Fruit fly (Drosophila melanogaster) whole organism, embryonic: Measurements from ENCODE around the gene Cow.
A peak's percentile ranks its signal among the peaks of the same experiment; 100 is the strongest.

Experiments
- Ada2b ChIP-seq: fragments of 200-800 bp; sonication (Bioruptor generic); IDR thresholded peaks from 2 replicates; pipeline ENCODE4 v1.3.6; 2022; ENCODE audit warnings: missing biosample characterization, missing genetic modification characterization
- Antp ChIP-seq: fragments of 200-800 bp; sonication (Bioruptor generic); optimal IDR thresholded peaks from 3 replicates; lab custom pipeline; 2016; ENCODE audit warnings: missing biosample characterization, missing genetic modification characterization
- Asciz ChIP-seq: fragments of 200-800 bp; sonication (Bioruptor generic); optimal IDR thresholded peaks from 2 replicates; lab custom pipeline; 2017; ENCODE audit warnings: missing biosample characterization, mild to moderate bottlenecking, missing genetic modification characterization, missing genetic modification reagents
- CG10147 ChIP-seq: fragments of 200-800 bp; sonication (Bioruptor generic); optimal IDR thresholded peaks from 2 replicates; lab custom pipeline; 2019; ENCODE audit warnings: missing biosample characterization, mild to moderate bottlenecking, missing genetic modification characterization, moderate library complexity
- CG1024 ChIP-seq: fragments of 200-800 bp; sonication (Bioruptor generic); IDR thresholded peaks from 2 replicates; pipeline ENCODE4 v1.3.6; 2022; ENCODE audit warnings: missing biosample characterization, missing genetic modification characterization
- CG10565 ChIP-seq: fragments of 200-800 bp; sonication (Bioruptor generic); optimal IDR thresholded peaks from 3 replicates; lab custom pipeline; 2016; ENCODE audit warnings: missing biosample characterization, mild to moderate bottlenecking, missing genetic modification characterization
- CG11560 ChIP-seq: fragments of 200-800 bp; sonication (Bioruptor generic); IDR thresholded peaks from 3 replicates; pipeline ENCODE4 v1.3.6; 2022; ENCODE audit warnings: missing biosample characterization, missing genetic modification characterization
- CG12071 ChIP-seq: fragments of 200-800 bp; sonication (Bioruptor generic); optimal IDR thresholded peaks from 3 replicates; lab custom pipeline; 2018; ENCODE audit warnings: missing biosample characterization, mild to moderate bottlenecking, missing genetic modification characterization
- CG12104 ChIP-seq: fragments of 200-800 bp; sonication (Bioruptor generic); optimal IDR thresholded peaks from 3 replicates; lab custom pipeline; 2016; ENCODE audit warnings: missing biosample characterization, missing genetic modification characterization
- CG12236 ChIP-seq: fragments of 200-800 bp; sonication (Bioruptor generic); optimal IDR thresholded peaks from 2 replicates; lab custom pipeline; 2016; ENCODE audit warnings: missing biosample characterization, missing genetic modification characterization
- CG1233 ChIP-seq: fragments of 200-800 bp; sonication (Bioruptor generic); optimal IDR thresholded peaks from 4 replicates; lab custom pipeline; 2018; ENCODE audit warnings: missing biosample characterization, mild to moderate bottlenecking, missing genetic modification characterization
- CG15479 ChIP-seq: fragments of 200-800 bp; sonication (Bioruptor generic); optimal IDR thresholded peaks from 3 replicates; lab custom pipeline; 2019; ENCODE audit warnings: missing biosample characterization, mild to moderate bottlenecking, missing genetic modification characterization, moderate library complexity
- CG1647 ChIP-seq: fragments of 200-800 bp; sonication (Bioruptor generic); optimal IDR thresholded peaks from 3 replicates; lab custom pipeline; 2016; ENCODE audit warnings: missing biosample characterization, missing genetic modification characterization
- CG34422 ChIP-seq: fragments of 200-800 bp; sonication (Bioruptor generic); IDR thresholded peaks from 3 replicates; pipeline ENCODE4 v1.3.6; 2022; ENCODE audit warnings: missing biosample characterization, missing genetic modification characterization
- CG7271 ChIP-seq: fragments of 200-800 bp; sonication (Bioruptor generic); optimal IDR thresholded peaks from 2 replicates; lab custom pipeline; 2018; ENCODE audit warnings: missing biosample characterization, mild to moderate bottlenecking, missing genetic modification characterization, moderate library complexity
- CG7357 ChIP-seq: fragments of 200-800 bp; sonication (Bioruptor generic); IDR thresholded peaks from 3 replicates; pipeline ENCODE4 v1.3.6; 2022; ENCODE audit warnings: missing biosample characterization, missing genetic modification characterization
- CG8478 ChIP-seq: fragments of >200 bp; optimal IDR thresholded peaks from 2 replicates; lab custom pipeline; 2018
- CG8765 ChIP-seq: fragments of 200-800 bp; sonication (Bioruptor generic); IDR thresholded peaks from 2 replicates; pipeline ENCODE4 v1.3.6; 2022; ENCODE audit warnings: missing biosample characterization, missing genetic modification characterization
- Dad ChIP-seq: fragments of 200-800 bp; sonication (Bioruptor generic); optimal IDR thresholded peaks from 3 replicates; lab custom pipeline; 2016; ENCODE audit warnings: missing biosample characterization, missing genetic modification characterization
- Gug ChIP-seq: fragments of 200-800 bp; sonication (Bioruptor generic); IDR thresholded peaks from 4 replicates; pipeline ENCODE4 v1.3.6; 2022; ENCODE audit warnings: missing biosample characterization, missing genetic modification characterization
- H15 ChIP-seq: fragments of 200-800 bp; sonication (Bioruptor generic); IDR thresholded peaks from 3 replicates; pipeline ENCODE4 v1.3.6; 2022; ENCODE audit warnings: missing biosample characterization, missing genetic modification characterization
- HHEX ChIP-seq: fragments of 200-800 bp; sonication (Bioruptor generic); optimal IDR thresholded peaks from 3 replicates; lab custom pipeline; 2017; ENCODE audit warnings: missing biosample characterization, mild to moderate bottlenecking, missing genetic modification characterization, missing genetic modification reagents
- HLH3B ChIP-seq: fragments of 200-800 bp; sonication (Bioruptor generic); IDR thresholded peaks from 2 replicates; pipeline ENCODE4 v1.3.6; 2022; ENCODE audit warnings: missing biosample characterization, missing genetic modification characterization
- Hr51 ChIP-seq, 2 experiments: fragments of 200-800 bp; sonication (Bioruptor generic); optimal IDR thresholded peaks; 2 replicates in 1 of 2; 3 replicates in 1 of 2; lab custom pipeline; 2016 to 2018; ENCODE audit warnings: missing biosample characterization in 2 of 2, missing genetic modification characterization in 2 of 2, mild to moderate bottlenecking in 1 of 2, moderate library complexity in 1 of 2
- Jarid2 ChIP-seq: fragments of 200-800 bp; sonication (Bioruptor generic); optimal IDR thresholded peaks from 3 replicates; lab custom pipeline; 2017; ENCODE audit warnings: mild to moderate bottlenecking, missing biosample characterization, missing genetic modification reagents, missing genetic modification characterization
- Max ChIP-seq: fragments of 200-800 bp; sonication (Bioruptor generic); optimal IDR thresholded peaks from 2 replicates; lab custom pipeline; 2016; ENCODE audit warnings: missing biosample characterization, mild to moderate bottlenecking, missing genetic modification characterization
- Mes4 ChIP-seq: fragments of 200-800 bp; sonication (Bioruptor generic); optimal IDR thresholded peaks from 2 replicates; lab custom pipeline; 2016; ENCODE audit warnings: missing biosample characterization, missing genetic modification characterization
- Optix ChIP-seq: fragments of 200-800 bp; sonication (Bioruptor generic); IDR thresholded peaks from 3 replicates; pipeline ENCODE4 v1.3.6; 2022; ENCODE audit warnings: missing biosample characterization, missing genetic modification characterization
- Taf1 ChIP-seq: fragments of 200-800 bp; sonication (Bioruptor generic); IDR thresholded peaks from 2 replicates; pipeline ENCODE4 v1.3.6; 2022; ENCODE audit warnings: missing biosample characterization, missing genetic modification characterization
- Trl ChIP-seq, 3 experiments: fragments of >200 bp in 2 of 3; fragments of 200-800 bp in 1 of 3; sonication (Bioruptor generic) in 1 of 3; optimal IDR thresholded peaks; 2 replicates in 1 of 3; 3 replicates in 2 of 3; lab custom pipeline; 2016 to 2017; ENCODE audit warnings: missing biosample characterization in 1 of 3, missing genetic modification characterization in 1 of 3
- ap ChIP-seq: fragments of 200-800 bp; sonication (Bioruptor generic); IDR thresholded peaks from 2 replicates; pipeline ENCODE4 v1.3.6; 2022; ENCODE audit warnings: missing biosample characterization, missing genetic modification characterization
- br ChIP-seq: fragments of >200 bp; optimal IDR thresholded peaks from 2 replicates; lab custom pipeline; 2017
- dati ChIP-seq: fragments of 200-800 bp; sonication (Bioruptor generic); IDR thresholded peaks from 2 replicates; pipeline ENCODE4 v1.3.6; 2022; ENCODE audit warnings: missing biosample characterization, missing genetic modification characterization
- fru ChIP-seq: fragments of >200 bp; optimal IDR thresholded peaks from 2 replicates; lab custom pipeline; 2017
- ham ChIP-seq: fragments of 200-800 bp; sonication (Bioruptor generic); IDR thresholded peaks from 2 replicates; pipeline ENCODE4 v1.3.6; 2022; ENCODE audit warnings: missing biosample characterization, missing genetic modification characterization
- insv ChIP-seq, 2 experiments: fragments of 200-800 bp; sonication (Bioruptor generic); optimal IDR thresholded peaks; 3 replicates each; lab custom pipeline; 2016 to 2018; ENCODE audit warnings: missing biosample characterization in 2 of 2, missing genetic modification characterization in 2 of 2
- jumu ChIP-seq: fragments of 200-800 bp; sonication (Bioruptor generic); optimal IDR thresholded peaks from 3 replicates; lab custom pipeline; 2016; ENCODE audit warnings: missing biosample characterization, missing genetic modification characterization
- lov ChIP-seq, 2 experiments: fragments of 200-800 bp in 1 of 2; fragments of >200 bp in 1 of 2; sonication (Bioruptor generic) in 1 of 2; IDR thresholded peaks in 1 of 2; optimal IDR thresholded peaks in 1 of 2; 2 replicates in 1 of 2; 3 replicates in 1 of 2; pipeline versions ENCODE4 v1.3.6 to Lab custom; 2017 to 2022; ENCODE audit warnings: missing biosample characterization in 1 of 2, missing genetic modification characterization in 1 of 2
- maf-S ChIP-seq: fragments of 200-800 bp; sonication (Bioruptor generic); optimal IDR thresholded peaks from 2 replicates; lab custom pipeline; 2016; ENCODE audit warnings: missing biosample characterization, missing genetic modification characterization
- mam ChIP-seq: fragments of 200-800 bp; sonication (Bioruptor generic); optimal IDR thresholded peaks from 3 replicates; lab custom pipeline; 2016; ENCODE audit warnings: missing biosample characterization, missing genetic modification characterization
- nerfin-2 ChIP-seq: fragments of 200-800 bp; sonication (Bioruptor generic); IDR thresholded peaks from 2 replicates; pipeline ENCODE4 v1.3.6; 2022; ENCODE audit warnings: missing biosample characterization, missing genetic modification characterization; ENCODE audit not compliant: partially characterized antibody
- pan ChIP-seq, 4 experiments: fragments of >200 bp in 3 of 4; fragments of 200-800 bp in 1 of 4; sonication (Bioruptor generic) in 1 of 4; optimal IDR thresholded peaks in 3 of 4; IDR thresholded peaks in 1 of 4; 2 replicates each; pipeline versions ENCODE4 v1.3.6 to Lab custom; 2017 to 2022; ENCODE audit warnings: missing biosample characterization in 2 of 4, missing genetic modification characterization in 2 of 4, mixed read lengths in 1 of 4
- pzg ChIP-seq: fragments of 200-800 bp; sonication (Bioruptor generic); optimal IDR thresholded peaks from 3 replicates; lab custom pipeline; 2018; ENCODE audit warnings: missing biosample characterization, mild to moderate bottlenecking, missing genetic modification characterization, moderate library complexity
- rib ChIP-seq: fragments of 200-800 bp; sonication (Bioruptor generic); IDR thresholded peaks from 2 replicates; pipeline ENCODE4 v1.3.6; 2022; ENCODE audit warnings: missing biosample characterization, missing genetic modification characterization
- run ChIP-seq: fragments of 200-800 bp; sonication (Bioruptor generic); optimal IDR thresholded peaks from 3 replicates; lab custom pipeline; 2018; ENCODE audit warnings: missing biosample characterization, mild to moderate bottlenecking, missing genetic modification characterization
- slou ChIP-seq: fragments of 200-800 bp; sonication (Bioruptor generic); optimal IDR thresholded peaks from 3 replicates; lab custom pipeline; 2016; ENCODE audit warnings: missing biosample characterization, missing genetic modification characterization
- so ChIP-seq: fragments of 200-800 bp; sonication (Bioruptor generic); IDR thresholded peaks from 3 replicates; pipeline ENCODE4 v1.3.6; 2022; ENCODE audit warnings: missing biosample characterization, missing genetic modification characterization
- twi ChIP-seq: fragments of 200-800 bp; optimal IDR thresholded peaks from 2 replicates; lab custom pipeline; 2019; ENCODE audit warnings: missing biosample characterization, mild to moderate bottlenecking, missing genetic modification characterization, moderate library complexity
- unpg ChIP-seq: fragments of 200-800 bp; sonication (Bioruptor generic); optimal IDR thresholded peaks from 3 replicates; lab custom pipeline; 2018; ENCODE audit warnings: missing biosample characterization, mild to moderate bottlenecking, missing genetic modification characterization, moderate library complexity
- wek ChIP-seq: fragments of 200-800 bp; sonication (Bioruptor generic); optimal IDR thresholded peaks from 3 replicates; lab custom pipeline; 2018; ENCODE audit warnings: missing biosample characterization, mild to moderate bottlenecking, missing genetic modification characterization, moderate library complexity

The Cow gene

dm6 chr3R:23048690-23049118 is 63.8 kb downstream of the Cow start (continued):
- TF ChIP-seq Mes4 (GFP tag; lab: Kevin White, UChicago) (peak; percentile 21), slou (GFP tag; lab: Kevin White, UChicago) (peak; percentile 19), pan (optimal IDR thresholded peaks at IDR 0.05; lab: Kevin White, UChicago) (no peak), pan (GFP tag; optimal IDR thresholded peaks at IDR 0.05 in 1 of 2, IDR thresholded peaks at IDR 0.05 in 1 of 2) (peak in 1 of 2 experiments; percentile 53), fru (no peak), maf-S (GFP tag; lab: Kevin White, UChicago) (peak; percentile 50), Max (GFP tag; lab: Kevin White, UChicago) (peak; percentile 53), CG1024 (peak; percentile 32; the same call in 1 of the 2 replicates), CG7357 (GFP tag; lab: Robert Waterston, UW) (peak; percentile 54; the same call in 1 of the 3 replicates), CG12104 (GFP tag; lab: Kevin White, UChicago) (peak; percentile 66), Asciz (peak; percentile 84), CG1647 (GFP tag; lab: Kevin White, UChicago) (peak; percentile 12), Hr51 (GFP tag; optimal IDR thresholded peaks at IDR 0.05; lab: Kevin White, UChicago) (peak; percentile 25 to 87), mam (GFP tag; lab: Kevin White, UChicago) (peak; percentile 32), so (GFP tag; lab: Robert Waterston, UW) (peak; percentile 57; the same call in 1 of the 3 replicates), CG34422 (peak; percentile 58; the same call in 2 of the 3 replicates), unpg (GFP tag; lab: Kevin White, UChicago) (peak; percentile 88), CG10147 (GFP tag; lab: Kevin White, UChicago) (peak; percentile 45), nerfin-2 (no peak), pzg (GFP tag; lab: Kevin White, UChicago) (no peak), wek (GFP tag; lab: Kevin White, UChicago) (no peak), Antp (peak; percentile 44), twi (tag; lab: Kevin White, UChicago) (peak; percentile 24), CG10565 (no peak), dati (peak; percentile 41; the same call in 1 of the 2 replicates), CG11560 (tag; lab: Robert Waterston, UW) (0 out of 3 replicates have a peak, but pooled peaks have one; percentile 42), CG12236 (GFP tag; lab: Kevin White, UChicago) (no peak), br (no peak), CG12071 (GFP tag; lab: Kevin White, UChicago) (peak; percentile 43), ap (GFP tag; lab: Robert Waterston, UW) (peak; percentile 53; the same call in 1 of the 2 replicates), CG8478 (lab: Kevin White, UChicago) (no peak), rib (GFP tag; lab: Robert Waterston, UW) (no peak), ham (GFP tag; lab: Robert Waterston, UW) (no peak), lov (optimal IDR thresholded peaks at IDR 0.05; lab: Kevin White, UChicago) (no peak), lov (GFP tag; IDR thresholded peaks at IDR 0.05; lab: Robert Waterston, UW) (no peak), Trl (optimal IDR thresholded peaks at IDR 0.05; lab: Kevin White, UChicago) (no peak), Trl (GFP tag; optimal IDR thresholded peaks at IDR 0.05; lab: Kevin White, UChicago) (peak; percentile 57), CG1233 (GFP tag; lab: Kevin White, UChicago) (peak; percentile 62), CG8765 (GFP tag; lab: Robert Waterston, UW) (no peak), HHEX (GFP tag; lab: Kevin White, UChicago) (peak; percentile 58), run (peak; percentile 64), CG15479 (GFP tag; lab: Kevin White, UChicago) (no peak), Optix (GFP tag; lab: Robert Waterston, UW) (no peak), HLH3B (peak; percentile 59; the same call in 1 of the 2 replicates), jumu (GFP tag; lab: Kevin White, UChicago) (no peak), Dad (no peak), Ada2b (GFP tag; lab: Robert Waterston, UW) (peak; percentile 59), Gug (GFP tag; lab: Robert Waterston, UW) (peak; percentile 32; the same call in 2 of the 4 replicates), insv (GFP tag; optimal IDR thresholded peaks at IDR 0.05; lab: Kevin White, UChicago) (no peak), Taf1 (no peak), Jarid2 (peak; percentile 3), CG7271 (no peak), H15 (GFP tag; lab: Robert Waterston, UW) (peak; percentile 51; the same call in 1 of the 3 replicates)
